Worm (Caenorhabditis elegans) whole organism, L4 larva: Measurements from ENCODE around the gene trap-2.
A peak's percentile ranks its signal among the peaks of the same experiment; 100 is the strongest.

Source experiments
- F10B5.3 ChIP-seq: sonication (generic microtip); optimal IDR thresholded peaks from 2 replicates; lab custom pipeline; 2016; ENCODE audit warnings: mild to moderate bottlenecking, missing genetic modification characterization, missing compliant biosample characterization
- F37D6.2 ChIP-seq: sonication (generic microtip); optimal IDR thresholded peaks from 2 replicates; lab custom pipeline; 2016; ENCODE audit warnings: mild to moderate bottlenecking, missing genetic modification characterization, missing compliant biosample characterization
- F49E8.2 ChIP-seq: sonication (generic microtip); optimal IDR thresholded peaks from 2 replicates; lab custom pipeline; 2016; ENCODE audit warnings: missing compliant biosample characterization, mild to moderate bottlenecking, missing genetic modification characterization, borderline replicate concordance
- R02D3.7 ChIP-seq: fragments of 150-350 bp; sonication (generic microtip); optimal IDR thresholded peaks from 3 replicates; lab custom pipeline; 2014; ENCODE audit warnings: missing biosample characterization, missing genetic modification characterization
- T20F7.1 ChIP-seq: fragments of 200-800 bp; sonication (Bioruptor generic); optimal IDR thresholded peaks from 2 replicates; lab custom pipeline; 2018; ENCODE audit warnings: mild to moderate bottlenecking, missing genetic modification characterization, missing compliant biosample characterization
- Y105C5A.15 ChIP-seq: fragments of 200-800 bp; sonication (Bioruptor generic); IDR thresholded peaks from 2 replicates; pipeline ENCODE4 v1.3.6; 2022; ENCODE audit warnings: missing genetic modification characterization, missing compliant biosample characterization
- aha-1 ChIP-seq: fragments of 150-350 bp; peaks from one replicate; lab custom pipeline; 2014; ENCODE audit warnings: missing biosample characterization, missing genetic modification characterization
- ama-1 ChIP-seq: fragments of 150-350 bp; optimal IDR thresholded peaks from 2 replicates; lab custom pipeline; 2014; ENCODE audit warnings: inconsistent platforms, mixed read lengths
- ceh-28 ChIP-seq: fragments of 150-350 bp; optimal IDR thresholded peaks from 2 replicates; lab custom pipeline; 2014; ENCODE audit warnings: missing biosample characterization, missing genetic modification reagents, missing genetic modification characterization
- ces-1 ChIP-seq: fragments of 150-350 bp; sonication (generic microtip); optimal IDR thresholded peaks from 4 replicates; lab custom pipeline; 2014; ENCODE audit warnings: missing biosample characterization, missing genetic modification reagents, missing genetic modification characterization
- duxl-1 ChIP-seq: sonication (generic microtip); optimal IDR thresholded peaks from 2 replicates; lab custom pipeline; 2016; ENCODE audit warnings: mild to moderate bottlenecking, missing genetic modification characterization, moderate library complexity, missing compliant biosample characterization; ENCODE audit not compliant: poor library complexity
- fos-1 ChIP-seq: fragments of 150-350 bp; optimal IDR thresholded peaks from 2 replicates; lab custom pipeline; 2014; ENCODE audit warnings: missing biosample characterization, missing genetic modification characterization
- hmg-1.1 ChIP-seq: fragments of 200-800 bp; sonication (Bioruptor generic); IDR thresholded peaks from 2 replicates; pipeline ENCODE4 v1.3.6; 2022; ENCODE audit warnings: missing genetic modification reagents, missing genetic modification characterization, missing compliant biosample characterization
- jun-1 ChIP-seq: fragments of 150-350 bp; optimal IDR thresholded peaks from 2 replicates; lab custom pipeline; 2014; ENCODE audit warnings: missing biosample characterization, missing genetic modification reagents, missing genetic modification characterization
- lin-13 ChIP-seq: fragments of 150-350 bp; optimal IDR thresholded peaks from 2 replicates; lab custom pipeline; 2014; ENCODE audit warnings: missing biosample characterization, missing genetic modification reagents, missing genetic modification characterization
- madf-5 ChIP-seq, 2 experiments: fragments of 200-800 bp; sonication (Bioruptor generic); IDR thresholded peaks; 2 replicates each; pipeline ENCODE4 v1.3.6; 2022; ENCODE audit warnings: missing compliant biosample characterization in 2 of 2, missing genetic modification characterization in 2 of 2
- mdt-29 ChIP-seq: fragments of 200-800 bp; sonication (Bioruptor generic); IDR thresholded peaks from 2 replicates; pipeline ENCODE4 v1.3.6; 2022; ENCODE audit warnings: missing genetic modification reagents, missing genetic modification characterization, missing compliant biosample characterization
- mes-2 ChIP-seq: sonication (generic microtip); optimal IDR thresholded peaks from 2 replicates; lab custom pipeline; 2016; ENCODE audit warnings: missing genotype, mild to moderate bottlenecking, missing genetic modification characterization, missing compliant biosample characterization; ENCODE audit not compliant: poor library complexity, severe bottlenecking
- mxl-2 ChIP-seq: fragments of 200-800 bp; sonication (Bioruptor generic); conservative IDR thresholded peaks from 2 replicates; pipeline ENCODE4 v1.3.6; 2022; ENCODE audit warnings: missing genetic modification reagents, missing genetic modification characterization, missing compliant biosample characterization
- nhr-25 ChIP-seq: sonication (generic microtip); optimal IDR thresholded peaks from 2 replicates; lab custom pipeline; 2017; ENCODE audit warnings: missing genetic modification characterization, mild to moderate bottlenecking, missing compliant biosample characterization, antibody characterized with exemption, moderate library complexity, borderline replicate concordance; ENCODE audit not compliant: insufficient read depth
- nhr-28 ChIP-seq: fragments of 150-350 bp; optimal IDR thresholded peaks from 2 replicates; lab custom pipeline; 2014; ENCODE audit warnings: missing biosample characterization, missing genetic modification characterization
- nhr-48 ChIP-seq: sonication (generic microtip); optimal IDR thresholded peaks from 2 replicates; lab custom pipeline; 2016; ENCODE audit warnings: mild to moderate bottlenecking, missing genetic modification characterization, missing compliant biosample characterization
- nhr-77 ChIP-seq: fragments of 150-350 bp; optimal IDR thresholded peaks from 2 replicates; lab custom pipeline; 2014; ENCODE audit warnings: missing biosample characterization, missing genetic modification characterization
- pqm-1 ChIP-seq: sonication (generic microtip); optimal IDR thresholded peaks from 2 replicates; lab custom pipeline; 2017; ENCODE audit warnings: missing biosample characterization, missing genetic modification characterization
- rbr-2 ChIP-seq: sonication (generic microtip); optimal IDR thresholded peaks from 2 replicates; lab custom pipeline; 2016; ENCODE audit warnings: missing genotype, missing genetic modification characterization, missing compliant biosample characterization
- skn-1 ChIP-seq: fragments of 150-350 bp; optimal IDR thresholded peaks from 2 replicates; lab custom pipeline; 2014; ENCODE audit warnings: missing biosample characterization, missing genetic modification characterization
- tra-1 ChIP-seq: fragments of 200-800 bp; sonication (Bioruptor generic); IDR thresholded peaks from 2 replicates; pipeline ENCODE4 v1.3.6; 2022; ENCODE audit warnings: missing genetic modification reagents, missing genetic modification characterization, missing compliant biosample characterization
- unc-62 ChIP-seq, 3 experiments: fragments of 150-350 bp in 1 of 3; sonication (generic microtip); optimal IDR thresholded peaks in 2 of 3; peaks in 1 of 3; 1 replicate in 1 of 3; 2 replicates in 2 of 3; lab custom pipeline; 2014 to 2017; ENCODE audit warnings: missing biosample characterization in 3 of 3, missing genetic modification characterization in 3 of 3, missing genetic modification reagents in 3 of 3, missing genotype in 1 of 3
- zfp-3 ChIP-seq: fragments of 200-800 bp; sonication (Bioruptor generic); conservative IDR thresholded peaks from 2 replicates; pipeline ENCODE4 v1.3.6; 2022; ENCODE audit warnings: missing genetic modification reagents, missing genetic modification characterization, missing compliant biosample characterization
- zip-11 ChIP-seq: fragments of 200-800 bp; sonication (Bioruptor generic); IDR thresholded peaks from 2 replicates; pipeline ENCODE4 v1.3.6; 2022; ENCODE audit warnings: missing genetic modification characterization, missing compliant biosample characterization
- zip-2 ChIP-seq: fragments of 150-350 bp; optimal IDR thresholded peaks from 2 replicates; lab custom pipeline; 2014; ENCODE audit warnings: missing biosample characterization, missing genetic modification characterization

The trap-2 gene

ce11 chrX:806515-806914 lies 38.6 kb upstream of the trap-2 start (continued):
- TF ChIP-seq pqm-1 (tag; lab: Kevin White, UChicago) (peak; percentile 69), zip-11 (GFP tag; lab: Robert Waterston, UW) (no peak), fos-1 (tag; lab: Kevin White, UChicago) (peak; percentile 84), tra-1 (peak; percentile 93), T20F7.1 (GFP tag; lab: Kevin White, UChicago) (peak; percentile 93), F37D6.2 (tag; lab: Kevin White, UChicago) (peak; percentile 98), zip-2 (peak; percentile 97), mdt-29 (GFP tag; lab: Robert Waterston, UW) (peak; percentile 89)

- TF ChIP-seq madf-5 (GFP tag; IDR thresholded peaks at IDR 0.05; lab: Robert Waterston, UW) = no peak
- TF ChIP-seq nhr-77 = no peak
These were observed 34.6 kb upstream of the trap-2 start, which contains the start of gene gtr-1 for ce11 chrX:802478-802877. gtr-1 (plus strand) TSS chrX:802778.

DNA sequence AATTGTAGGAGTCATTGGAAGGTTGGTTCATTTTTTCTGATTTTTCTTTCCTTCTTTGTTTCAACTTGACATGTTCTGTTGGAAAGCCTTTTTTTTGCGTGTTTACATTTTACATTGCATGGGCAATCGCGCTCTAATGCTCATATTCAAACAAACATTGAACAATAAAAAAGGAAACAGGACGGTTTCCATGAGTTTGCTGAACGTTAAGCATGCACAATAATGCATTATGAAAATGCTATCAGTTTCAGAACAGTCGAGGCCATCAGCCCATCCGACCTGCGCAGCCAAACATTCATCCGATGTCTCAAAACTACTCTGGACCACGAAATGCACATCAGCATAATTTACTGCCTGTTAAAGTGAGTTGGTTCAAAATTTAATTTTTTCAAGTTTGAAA lies 22.7 kb upstream of the trap-2 start:
- no peak for TF ChIP-seq ces-1 (GFP tag; lab: Kevin White, UChicago)
- TF ChIP-seq aha-1 (tag; lab: Kevin White, UChicago) = peak; percentile 92

DNA sequence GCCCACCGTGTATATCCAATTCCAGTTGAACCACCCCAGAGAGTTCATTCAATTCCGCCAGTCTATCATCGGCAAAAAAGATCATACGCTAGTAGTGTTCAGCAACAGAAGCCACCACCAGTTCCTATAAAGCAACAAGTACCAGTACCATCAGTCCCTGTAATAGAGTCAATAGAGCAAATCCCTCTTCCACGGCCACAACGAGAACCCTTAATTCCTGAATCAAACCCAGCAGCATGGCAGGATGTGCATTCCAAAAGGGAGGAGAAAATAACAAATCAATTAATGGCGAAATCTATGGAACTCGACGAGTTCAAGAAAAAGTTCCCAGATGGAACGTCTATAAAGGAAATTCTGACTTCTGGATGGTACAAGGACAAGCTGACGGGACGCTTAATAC lies 22.0 kb upstream of the trap-2 start:
- TF ChIP-seq mxl-2 (GFP tag; lab: Robert Waterston, UW) (no peak), unc-62 (GFP tag; optimal IDR thresholded peaks at IDR 0.05 in 1 of 2; lab: Kevin White, UChicago) (peak in 1 of 2 experiments; percentile 94), unc-62 (tag; optimal IDR thresholded peaks at IDR 0.05; lab: Kevin White, UChicago) (no peak)

- TF ChIP-seq ceh-28 (tag; lab: Kevin White, UChicago) (peak; percentile 18), Y105C5A.15 (GFP tag; lab: Robert Waterston, UW) (no peak)
These were observed 20.1 kb upstream of the trap-2 start, which contains the start of gene attf-5 for ce11 chrX:787992-788391. attf-5 (plus strand) TSS chrX:788353.

ce11 chrX:785368-785767 lies 17.5 kb upstream of the trap-2 start:
- peak in 1 of 2 experiments; percentile 75 for TF ChIP-seq unc-62 (GFP tag; optimal IDR thresholded peaks at IDR 0.05 in 1 of 2; lab: Kevin White, UChicago)
- TF ChIP-seq unc-62 (tag; optimal IDR thresholded peaks at IDR 0.05; lab: Kevin White, UChicago) = no peak
- TF ChIP-seq zfp-3 (GFP tag; lab: Robert Waterston, UW) = no peak
- TF ChIP-seq rbr-2 (tag; lab: Kevin White, UChicago) = peak; percentile 42
- no peak for TF ChIP-seq lin-13 (GFP tag; lab: Kevin White, UChicago)
- 0 out of 2 replicates have a peak, but pooled peaks have one; percentile 30 for TF ChIP-seq hmg-1.1
- TF ChIP-seq nhr-48 = no peak
- peak; percentile 34 for TF ChIP-seq mes-2 (tag; lab: Kevin White, UChicago)
- peak; percentile 50 for TF ChIP-seq duxl-1 (tag; lab: Kevin White, UChicago)
- no peak for TF ChIP-seq jun-1 (tag; lab: Kevin White, UChicago)
- no peak for TF ChIP-seq ama-1
- TF ChIP-seq F49E8.2 (tag; lab: Kevin White, UChicago) = no peak
- TF ChIP-seq F10B5.3 (tag; lab: Kevin White, UChicago) = peak; percentile 81
- TF ChIP-seq nhr-28 (tag; lab: Kevin White, UChicago) = peak; percentile 18
- TF ChIP-seq F37D6.2 (tag; lab: Kevin White, UChicago) = peak; percentile 36
- no peak for TF ChIP-seq skn-1

DNA sequence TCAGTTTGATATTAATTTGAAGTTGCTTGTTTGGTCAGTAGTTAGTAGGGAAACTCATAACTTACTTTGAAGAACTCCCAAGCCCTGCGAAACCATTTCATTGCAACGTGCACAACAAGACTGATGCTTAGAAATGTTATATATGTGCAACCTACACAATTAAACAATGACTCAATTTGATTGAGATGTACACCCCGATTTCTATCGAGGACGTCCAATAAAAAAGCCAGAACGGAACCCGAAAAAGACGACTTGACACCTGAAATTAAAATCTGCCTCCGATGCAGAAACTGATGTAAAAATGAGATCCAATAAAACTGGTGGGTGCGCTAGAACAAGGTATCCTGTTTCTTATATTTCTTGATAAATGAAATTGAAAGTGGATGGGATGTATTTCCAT lies 17.0 kb upstream of the trap-2 start, which contains the start of gene T04G9.6:
T04G9.6 (minus strand) TSS at position 101 of the 400 bp plus-strand sequence.
- peak in 1 of 2 experiments; percentile 25 for TF ChIP-seq unc-62 (GFP tag; optimal IDR thresholded peaks at IDR 0.05 in 1 of 2; lab: Kevin White, UChicago)
- no peak for TF ChIP-seq unc-62 (tag; optimal IDR thresholded peaks at IDR 0.05; lab: Kevin White, UChicago)
- no peak for TF ChIP-seq nhr-25
- no peak for TF ChIP-seq R02D3.7 (tag; lab: Kevin White, UChicago)
- peak; percentile 25 for TF ChIP-seq aha-1 (tag; lab: Kevin White, UChicago)
